3 worm cellular contexts compared by ENCODE assay signal in the genomic region with DNA sequence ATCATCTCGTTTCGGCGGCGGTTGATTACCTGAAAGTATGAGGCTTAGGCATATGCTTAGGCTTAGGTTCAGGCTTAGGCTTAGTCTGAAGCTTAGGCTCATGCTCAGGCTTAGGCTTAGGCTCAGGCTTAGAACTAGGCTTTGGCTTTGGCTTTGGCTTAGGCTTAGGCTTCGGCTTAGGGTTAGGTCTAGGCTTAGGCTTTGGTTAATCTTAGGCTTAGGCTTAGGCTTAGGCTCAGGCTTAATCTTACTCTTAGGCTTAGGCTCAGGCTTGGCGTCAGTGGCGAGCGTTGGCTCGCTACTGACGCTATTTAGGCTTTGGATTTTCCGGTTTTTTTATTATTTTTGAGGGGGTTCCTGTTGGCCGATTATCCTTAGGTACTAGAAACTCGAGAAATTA.
TF ChIP-seq lines count a peak whose summit lies in the region.

No protein-coding gene starts in this region.

TF ChIP-seq in whole organism, early embryonic, 17 proteins besides CTCF, POLR2A, EP300 and RAD21:
- TF ChIP-seq ceh-36 (tag; optimal IDR thresholded peaks at IDR 0.05; lab: Kevin White, UChicago) = peak; percentile 71
- no peak for TF ChIP-seq ama-1 (optimal IDR thresholded peaks at IDR 0.05; lab: Kevin White, UChicago)

TF ChIP-seq in whole organism, late embryonic, 69 proteins besides CTCF, POLR2A, EP300 and RAD21:
- no peak for TF ChIP-seq K09A11.1 (tag; optimal IDR thresholded peaks at IDR 0.05; lab: Kevin White, UChicago; ENCODE audit: insufficient read depth)
- TF ChIP-seq dve-1 (tag; optimal IDR thresholded peaks at IDR 0.05; lab: Kevin White, UChicago) = peak; percentile 83
TF ChIP-seq in whole organism, late embryonic: peak in this region for 1.

TF ChIP-seq in whole organism, mixed stage, embryonic, 35 proteins besides CTCF, POLR2A, EP300 and RAD21:
- TF ChIP-seq ceh-83 (GFP tag; optimal IDR thresholded peaks at IDR 0.05; lab: Kevin White, UChicago) (peak; percentile 53), unc-62 (GFP tag; optimal IDR thresholded peaks at IDR 0.05; lab: Kevin White, UChicago) (no peak), zip-8 (tag; optimal IDR thresholded peaks at IDR 0.05; lab: Kevin White, UChicago) (no peak)
